In the genomic region with DNA sequence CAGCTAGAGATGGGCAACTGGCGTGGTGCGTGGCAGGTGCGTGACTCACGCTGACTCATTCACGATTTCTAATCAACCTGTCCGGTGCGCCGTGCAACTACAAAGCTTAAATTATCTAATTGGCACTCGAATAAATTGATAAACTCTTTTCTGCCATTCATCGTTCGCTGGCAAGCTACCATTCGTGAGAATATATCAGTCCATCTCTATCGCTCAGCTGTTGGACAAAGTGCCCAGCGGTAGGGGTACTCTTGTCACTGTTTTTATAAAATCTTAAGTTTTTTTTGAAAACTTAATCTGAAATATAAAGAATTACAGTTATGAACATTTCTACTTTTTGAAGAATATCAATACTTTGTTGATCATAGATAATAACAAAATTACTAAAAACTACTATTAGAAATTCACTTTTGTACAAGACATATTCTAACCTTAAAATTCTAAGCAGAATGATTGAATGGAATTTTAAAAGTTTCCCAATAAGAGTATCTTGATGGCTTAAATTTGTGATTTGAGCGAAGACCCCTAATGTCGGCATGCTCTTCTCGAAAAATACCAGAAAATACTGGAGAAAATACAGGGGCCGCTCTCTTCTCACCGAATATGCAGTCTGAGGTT, we compare ENCODE assay signal across 1 fruit fly cellular context.
A peak's percentile ranks its signal among the peaks of the same experiment; 100 is the strongest.
TF ChIP-seq lines count a peak whose summit lies in the region.

A gene (minus strand): TSS at position 187 of the 618 bp plus-strand sequence.
A gene (plus strand): TSS at position 553 of the 618 bp plus-strand sequence.

TF ChIP-seq in whole organism, embryonic, 481 proteins besides CTCF, POLR2A, EP300 and RAD21 (continued from another document and continues in another):
- TF ChIP-seq CG8281 (tag; optimal IDR thresholded peaks at IDR 0.05; lab: Kevin White, UChicago) (peak; percentile 66), CG5180 (GFP tag; optimal IDR thresholded peaks at IDR 0.05; lab: Kevin White, UChicago) (no peak), CG31441 (GFP tag; IDR thresholded peaks at IDR 0.05; lab: Robert Waterston, UW) (peak; percentile 92), MTF-1 (GFP tag; optimal IDR thresholded peaks at IDR 0.05; lab: Kevin White, UChicago; ENCODE audit: borderline replicate concordance) (no peak), CG14710 (tag; optimal IDR thresholded peaks at IDR 0.05; lab: Kevin White, UChicago) (peak; percentile 84), fu2 (GFP tag; optimal IDR thresholded peaks at IDR 0.05; lab: Kevin White, UChicago) (peak; percentile 84), CG8478 (optimal IDR thresholded peaks at IDR 0.05; lab: Kevin White, UChicago) (no peak), Ets97D (GFP tag; optimal IDR thresholded peaks at IDR 0.05; lab: Kevin White, UChicago) (peak; percentile 69), CG11723 (GFP tag; optimal IDR thresholded peaks at IDR 0.05; lab: Kevin White, UChicago) (peak; percentile 56), D (optimal IDR thresholded peaks at IDR 0.05; lab: Kevin White, UChicago) (no peak), D (GFP tag; optimal IDR thresholded peaks at IDR 0.05; lab: Kevin White, UChicago) (peak; percentile 60), Doc3 (GFP tag; IDR thresholded peaks at IDR 0.05; lab: Robert Waterston, UW; ENCODE audit: partially characterized antibody) (peak; percentile 97), zfh2 (GFP tag; optimal IDR thresholded peaks at IDR 0.05; lab: Kevin White, UChicago) (peak; percentile 81), sens (GFP tag; lab: Kevin White, UChicago) (peak; percentile 97), CG12299 (tag; optimal IDR thresholded peaks at IDR 0.05; lab: Kevin White, UChicago) (peak; percentile 73), GATAe (GFP tag; conservative IDR thresholded peaks at IDR 0.05; lab: Robert Waterston, UW) (peak; percentile 22; the same call in 1 of the 2 replicates), nerfin-1 (tag; optimal IDR thresholded peaks at IDR 0.05; lab: Kevin White, UChicago) (peak; percentile 85), Fer2 (tag; optimal IDR thresholded peaks at IDR 0.05; lab: Kevin White, UChicago) (peak; percentile 41), Dek (tag; optimal IDR thresholded peaks at IDR 0.05; lab: Kevin White, UChicago) (peak; percentile 78), crc (GFP tag; optimal IDR thresholded peaks at IDR 0.05; lab: Kevin White, UChicago) (peak; percentile 30), dpn (GFP tag; optimal IDR thresholded peaks at IDR 0.05; lab: Kevin White, UChicago) (peak; percentile 81 to 85), Bdp1 (GFP tag; optimal IDR thresholded peaks at IDR 0.05; lab: Kevin White, UChicago) (peak; percentile 78), lmd (GFP tag; IDR thresholded peaks at IDR 0.05; lab: Robert Waterston, UW) (peak; percentile 76), otp (GFP tag; IDR thresholded peaks at IDR 0.05; lab: Robert Waterston, UW) (peak; percentile 30; the same call in 1 of the 3 replicates), rib (GFP tag; IDR thresholded peaks at IDR 0.05; lab: Robert Waterston, UW) (no peak), CG2199 (GFP tag; IDR thresholded peaks at IDR 0.05; lab: Robert Waterston, UW) (0 out of 3 replicates have a peak, but pooled peaks have one; percentile 47), ssp (GFP tag; IDR thresholded peaks at IDR 0.05; lab: Robert Waterston, UW) (peak; percentile 71), ftz-f1 (GFP tag; optimal IDR thresholded peaks at IDR 0.05; lab: Kevin White, UChicago) (no peak), bbx (GFP tag; IDR thresholded peaks at IDR 0.05; lab: Robert Waterston, UW; ENCODE audit: partially characterized antibody) (peak; percentile 95), CG11695 (GFP tag; IDR thresholded peaks at IDR 0.05; lab: Robert Waterston, UW) (peak; percentile 71), dysf (GFP tag; IDR thresholded peaks at IDR 0.05; lab: Robert Waterston, UW) (peak; percentile 87), so (GFP tag; IDR thresholded peaks at IDR 0.05; lab: Robert Waterston, UW) (no peak; the same call in 2 of the 3 replicates), CG3065 (GFP tag; optimal IDR thresholded peaks at IDR 0.05; lab: Kevin White, UChicago) (peak; percentile 17), Hr51 (GFP tag; optimal IDR thresholded peaks at IDR 0.05; lab: Kevin White, UChicago) (peak; percentile 77 to 91), gcm2 (GFP tag; optimal IDR thresholded peaks at IDR 0.05; lab: Kevin White, UChicago) (peak; percentile 61), Hey (tag; optimal IDR thresholded peaks at IDR 0.05; lab: Kevin White, UChicago) (no peak), Fer3 (tag; optimal IDR thresholded peaks at IDR 0.05; lab: Kevin White, UChicago) (peak; percentile 59), CG11398 (GFP tag; optimal IDR thresholded peaks at IDR 0.05; lab: Kevin White, UChicago) (peak; percentile 56), psq (GFP tag; optimal IDR thresholded peaks at IDR 0.05; lab: Kevin White, UChicago) (peak; percentile 38), CG4360 (GFP tag; IDR thresholded peaks at IDR 0.05; lab: Robert Waterston, UW) (no peak), Awh (GFP tag; IDR thresholded peaks at IDR 0.05; lab: Robert Waterston, UW) (0 out of 2 replicates have a peak, but pooled peaks have one; percentile 21), lilli (GFP tag; optimal IDR thresholded peaks at IDR 0.05; lab: Kevin White, UChicago) (peak; percentile 86), fd3F (GFP tag; optimal IDR thresholded peaks at IDR 0.05; lab: Kevin White, UChicago) (peak; percentile 80), NfI (GFP tag; optimal IDR thresholded peaks at IDR 0.05; lab: Kevin White, UChicago) (peak; percentile 82), Dll (GFP tag; IDR thresholded peaks at IDR 0.05; lab: Robert Waterston, UW; ENCODE audit: partially characterized antibody) (peak; percentile 98), crp (GFP tag; optimal IDR thresholded peaks at IDR 0.05; lab: Kevin White, UChicago) (peak; percentile 80 to 95), mam (GFP tag; optimal IDR thresholded peaks at IDR 0.05; lab: Kevin White, UChicago) (peak; percentile 79), nom (GFP tag; optimal IDR thresholded peaks at IDR 0.05; lab: Kevin White, UChicago) (no peak), Sox100B (GFP tag; optimal IDR thresholded peaks at IDR 0.05; lab: Kevin White, UChicago) (peak; percentile 62), CG17385 (GFP tag; optimal IDR thresholded peaks at IDR 0.05; lab: Kevin White, UChicago) (peak; percentile 78), NC2α (GFP tag; optimal IDR thresholded peaks at IDR 0.05; lab: Kevin White, UChicago) (peak; percentile 12), CG14965 (GFP tag; optimal IDR thresholded peaks at IDR 0.05; lab: Kevin White, UChicago; ENCODE audit: borderline replicate concordance) (no peak), gsb (GFP tag; IDR thresholded peaks at IDR 0.05; lab: Robert Waterston, UW) (peak; percentile 27; the same call in 1 of the 2 replicates), en (GFP tag; optimal IDR thresholded peaks at IDR 0.05; lab: Kevin White, UChicago) (peak; percentile 37), CG11093 (GFP tag; IDR thresholded peaks at IDR 0.05; lab: Robert Waterston, UW) (peak; percentile 47; the same call in 2 of the 3 replicates), CG12219 (GFP tag; optimal IDR thresholded peaks at IDR 0.05; lab: Kevin White, UChicago) (peak; percentile 47), CG10209 (GFP tag; optimal IDR thresholded peaks at IDR 0.05; lab: Kevin White, UChicago) (peak; percentile 87), Sin3A (optimal IDR thresholded peaks at IDR 0.05; lab: Kevin White, UChicago) (peak; percentile 78), cad (GFP tag; optimal IDR thresholded peaks at IDR 0.05; lab: Kevin White, UChicago) (no peak), ttk (GFP tag; IDR thresholded peaks at IDR 0.05; lab: Robert Waterston, UW) (peak; percentile 40), Tbp (GFP tag; optimal IDR thresholded peaks at IDR 0.05; lab: Kevin White, UChicago) (no peak), Scr (GFP tag; IDR thresholded peaks at IDR 0.05; lab: Robert Waterston, UW; ENCODE audit: partially characterized antibody) (peak; percentile 98), CG6254 (GFP tag; optimal IDR thresholded peaks at IDR 0.05; lab: Kevin White, UChicago) (peak; percentile 30), pzg (GFP tag; optimal IDR thresholded peaks at IDR 0.05; lab: Kevin White, UChicago) (peak; percentile 53), nau (GFP tag; optimal IDR thresholded peaks at IDR 0.05; lab: Kevin White, UChicago) (no peak), pb (GFP tag; optimal IDR thresholded peaks at IDR 0.05; lab: Kevin White, UChicago) (peak; percentile 37), chinmo (GFP tag; IDR thresholded peaks at IDR 0.05; lab: Robert Waterston, UW; ENCODE audit: partially characterized antibody) (0 out of 4 replicates have a peak, but pooled peaks have one; percentile 61), CG7839 (tag; optimal IDR thresholded peaks at IDR 0.05; lab: Kevin White, UChicago) (peak; percentile 88), NK7.1 (GFP tag; optimal IDR thresholded peaks at IDR 0.05; lab: Kevin White, UChicago) (peak; percentile 52), CG1024 (GFP tag; IDR thresholded peaks at IDR 0.05; lab: Robert Waterston, UW) (peak; percentile 29; the same call in 1 of the 2 replicates), CG30020 (tag; optimal IDR thresholded peaks at IDR 0.05; lab: Kevin White, UChicago) (peak; percentile 73), E2f2 (GFP tag; IDR thresholded peaks at IDR 0.05; lab: Robert Waterston, UW) (peak; percentile 48; the same call in 1 of the 2 replicates), pita (GFP tag; optimal IDR thresholded peaks at IDR 0.05; lab: Kevin White, UChicago) (no peak), sens-2 (GFP tag; IDR thresholded peaks at IDR 0.05; lab: Robert Waterston, UW) (no peak), CG33213 (GFP tag; optimal IDR thresholded peaks at IDR 0.05; lab: Kevin White, UChicago) (peak; percentile 56), CG8765 (GFP tag; IDR thresholded peaks at IDR 0.05; lab: Robert Waterston, UW) (peak; percentile 58), gem (tag; optimal IDR thresholded peaks at IDR 0.05; lab: Kevin White, UChicago) (peak; percentile 93), CG8290 (GFP tag; optimal IDR thresholded peaks at IDR 0.05; lab: Kevin White, UChicago) (peak; percentile 66), CG8290 (tag; optimal IDR thresholded peaks at IDR 0.05; lab: Kevin White, UChicago) (no peak), Asciz (GFP tag; optimal IDR thresholded peaks at IDR 0.05; lab: Kevin White, UChicago) (no peak), Hsf (GFP tag; optimal IDR thresholded peaks at IDR 0.05; lab: Kevin White, UChicago) (peak; percentile 89), insv (GFP tag; optimal IDR thresholded peaks at IDR 0.05; lab: Kevin White, UChicago) (peak; percentile 83 to 98), hb (GFP tag; IDR thresholded peaks at IDR 0.05; lab: Robert Waterston, UW; ENCODE audit: partially characterized antibody) (peak; percentile 91), gcm (GFP tag; optimal IDR thresholded peaks at IDR 0.05; lab: Kevin White, UChicago) (peak; percentile 82), Opbp (GFP tag; IDR thresholded peaks at IDR 0.05; lab: Robert Waterston, UW; ENCODE audit: partially characterized antibody) (peak; percentile 95), Pdp1 (GFP tag; optimal IDR thresholded peaks at IDR 0.05; lab: Kevin White, UChicago) (peak; percentile 55 to 81), CG8388 (GFP tag; optimal IDR thresholded peaks at IDR 0.05; lab: Kevin White, UChicago) (peak; percentile 76), gce (GFP tag; IDR thresholded peaks at IDR 0.05; lab: Robert Waterston, UW) (peak; percentile 16; the same call in 1 of the 3 replicates), Ets65A (GFP tag; lab: Kevin White, UChicago) (peak; percentile 98), CG17802 (tag; optimal IDR thresholded peaks at IDR 0.05; lab: Kevin White, UChicago) (no peak), Side (GFP tag; optimal IDR thresholded peaks at IDR 0.05; lab: Kevin White, UChicago) (peak; percentile 40), CG4404 (GFP tag; IDR thresholded peaks at IDR 0.05; lab: Robert Waterston, UW) (peak; percentile 64), slou (GFP tag; optimal IDR thresholded peaks at IDR 0.05; lab: Kevin White, UChicago) (peak; percentile 44), chif (GFP tag; optimal IDR thresholded peaks at IDR 0.05; lab: Kevin White, UChicago) (peak; percentile 74 to 86), Ptx1 (GFP tag; IDR thresholded peaks at IDR 0.05; lab: Robert Waterston, UW) (peak; percentile 88), CG15479 (GFP tag; optimal IDR thresholded peaks at IDR 0.05; lab: Kevin White, UChicago) (peak; percentile 14), unc-4 (GFP tag; IDR thresholded peaks at IDR 0.05; lab: Robert Waterston, UW; ENCODE audit: partially characterized antibody) (peak; percentile 88), Bteb2 (GFP tag; optimal IDR thresholded peaks at IDR 0.05; lab: Kevin White, UChicago) (peak; percentile 88), CG10462 (GFP tag; optimal IDR thresholded peaks at IDR 0.05; lab: Kevin White, UChicago) (peak; percentile 58), CG15601 (tag; optimal IDR thresholded peaks at IDR 0.05; lab: Kevin White, UChicago) (peak; percentile 84), br (optimal IDR thresholded peaks at IDR 0.05; lab: Kevin White, UChicago) (no peak), Ssrp (tag; optimal IDR thresholded peaks at IDR 0.05; lab: Kevin White, UChicago) (peak; percentile 85), CG2678 (tag; optimal IDR thresholded peaks at IDR 0.05; lab: Kevin White, UChicago) (peak; percentile 83), CG17186 (GFP tag; optimal IDR thresholded peaks at IDR 0.05; lab: Kevin White, UChicago) (peak; percentile 70), E2f1 (GFP tag; IDR thresholded peaks at IDR 0.05; lab: Robert Waterston, UW) (peak; percentile 66), CG10431 (GFP tag; optimal IDR thresholded peaks at IDR 0.05; lab: Kevin White, UChicago) (peak; percentile 60), dati (GFP tag; IDR thresholded peaks at IDR 0.05; lab: Robert Waterston, UW) (0 out of 2 replicates have a peak, but pooled peaks have one; percentile 33), onecut (GFP tag; IDR thresholded peaks at IDR 0.05; lab: Robert Waterston, UW) (peak; percentile 43; the same call in 1 of the 2 replicates), Stat92E (GFP tag; optimal IDR thresholded peaks at IDR 0.05; lab: Kevin White, UChicago) (peak in 1 of 3 experiments; percentile 77), dimm (GFP tag; IDR thresholded peaks at IDR 0.05; lab: Robert Waterston, UW) (0 out of 2 replicates have a peak, but pooled peaks have one; percentile 6), klu (GFP tag; IDR thresholded peaks at IDR 0.05; lab: Robert Waterston, UW) (peak; percentile 83), CG9727 (GFP tag; optimal IDR thresholded peaks at IDR 0.05; lab: Kevin White, UChicago) (peak; percentile 82), Hmr (GFP tag; optimal IDR thresholded peaks at IDR 0.05; lab: Kevin White, UChicago) (peak; percentile 82), Sox102F (GFP tag; optimal IDR thresholded peaks at IDR 0.05; lab: Kevin White, UChicago) (peak; percentile 86), Hand (GFP tag; optimal IDR thresholded peaks at IDR 0.05; lab: Kevin White, UChicago) (peak; percentile 49), CG12104 (GFP tag; optimal IDR thresholded peaks at IDR 0.05; lab: Kevin White, UChicago) (peak; percentile 78), CG16815 (GFP tag; optimal IDR thresholded peaks at IDR 0.05; lab: Kevin White, UChicago) (peak; percentile 75), fd64A (GFP tag; optimal IDR thresholded peaks at IDR 0.05; lab: Kevin White, UChicago) (no peak), CG10366 (GFP tag; IDR thresholded peaks at IDR 0.05; lab: Robert Waterston, UW) (peak; percentile 87)
